Fruit fly (Drosophila melanogaster): ENCODE results near the gene CG14259.

The CG14259 gene

DNA sequence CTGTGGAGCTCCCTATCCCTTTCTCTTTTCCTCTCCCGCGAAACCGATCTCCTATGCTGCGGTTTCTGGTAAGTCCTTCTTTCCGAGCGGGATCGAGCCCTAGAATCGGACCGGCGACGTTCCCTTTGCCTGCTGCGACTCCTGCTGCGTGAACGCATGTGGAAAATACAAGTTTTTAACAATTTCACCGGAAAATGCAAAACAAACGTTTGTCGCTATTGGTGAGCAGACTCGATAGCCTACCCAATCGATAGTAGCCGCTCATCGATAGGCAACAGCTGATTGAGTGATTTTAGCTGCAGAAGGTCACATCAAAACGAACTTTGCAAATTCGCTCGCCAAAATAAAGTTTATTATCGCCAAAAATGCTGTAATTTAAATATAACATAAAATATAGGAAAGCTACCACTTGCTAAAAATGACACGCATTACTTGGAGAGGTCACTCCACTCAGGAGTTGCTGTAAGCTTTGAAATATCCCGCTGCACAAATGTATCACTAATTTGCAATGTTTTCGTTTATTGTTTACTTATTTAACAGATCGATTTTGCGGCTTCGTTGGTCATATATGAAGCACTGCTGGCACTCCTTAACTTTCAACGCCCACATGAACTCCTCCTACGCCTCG is 22.2 kb downstream of the CG14259 start, which contains the start of the genes CG6066 and CG5880 (continued):
- no peak for TF ChIP-seq dimm (GFP tag; IDR thresholded peaks at IDR 0.05)
- TF ChIP-seq Ets97D (GFP tag; optimal IDR thresholded peaks at IDR 0.05) = no peak
- TF ChIP-seq Sry-δ (GFP tag; optimal IDR thresholded peaks at IDR 0.05) = peak; percentile 84
- no peak for TF ChIP-seq CG4854 (GFP tag; optimal IDR thresholded peaks at IDR 0.05)
- peak; percentile 73; the same call in 2 of the 3 replicates for TF ChIP-seq zen2 (GFP tag; IDR thresholded peaks at IDR 0.05; ENCODE audit: partially characterized antibody)
- no peak for TF ChIP-seq lilli (GFP tag; optimal IDR thresholded peaks at IDR 0.05)
- no peak for TF ChIP-seq Gsc (GFP tag; IDR thresholded peaks at IDR 0.05)
- TF ChIP-seq CG11085 (GFP tag; IDR thresholded peaks at IDR 0.05) = no peak
- no peak for TF ChIP-seq dm (GFP tag; optimal IDR thresholded peaks at IDR 0.05)
- peak; percentile 70 for TF ChIP-seq inv (GFP tag; IDR thresholded peaks at IDR 0.05; ENCODE audit: partially characterized antibody)
- peak; percentile 61; the same call in 1 of the 3 replicates for TF ChIP-seq mld (GFP tag; IDR thresholded peaks at IDR 0.05; ENCODE audit: partially characterized antibody)
- TF ChIP-seq ato (GFP tag; IDR thresholded peaks at IDR 0.05; ENCODE audit: partially characterized antibody) = peak; percentile 83
- TF ChIP-seq CG16813 (GFP tag; IDR thresholded peaks at IDR 0.05; ENCODE audit: partially characterized antibody) = peak; percentile 82
- peak; percentile 66 for TF ChIP-seq pzg (GFP tag; optimal IDR thresholded peaks at IDR 0.05)
- no peak for TF ChIP-seq slou (GFP tag; optimal IDR thresholded peaks at IDR 0.05)
- peak; percentile 63; the same call in 1 of the 2 replicates for TF ChIP-seq CG2129 (GFP tag; IDR thresholded peaks at IDR 0.05; ENCODE audit: partially characterized antibody)
- TF ChIP-seq CG13287 (GFP tag; IDR thresholded peaks at IDR 0.05; ENCODE audit: partially characterized antibody) = peak; percentile 91
- TF ChIP-seq Myb (GFP tag; optimal IDR thresholded peaks at IDR 0.05) = peak; percentile 29
- peak; percentile 85 for TF ChIP-seq Bgb (GFP tag; IDR thresholded peaks at IDR 0.05; ENCODE audit: partially characterized antibody)
- TF ChIP-seq sna (GFP tag; IDR thresholded peaks at IDR 0.05; ENCODE audit: partially characterized antibody) = peak; percentile 76
- TF ChIP-seq CG16779 (GFP tag; IDR thresholded peaks at IDR 0.05) = 0 out of 2 replicates have a peak, but pooled peaks have one; percentile 2
- peak; percentile 84; the same call in 1 of the 3 replicates for TF ChIP-seq CG34422 (GFP tag; IDR thresholded peaks at IDR 0.05)
- peak; percentile 78 for TF ChIP-seq knrl (GFP tag; IDR thresholded peaks at IDR 0.05; ENCODE audit: partially characterized antibody)
- no peak for TF ChIP-seq luna (GFP tag; optimal IDR thresholded peaks at IDR 0.05)
- no peak for TF ChIP-seq CG1233 (GFP tag; optimal IDR thresholded peaks at IDR 0.05)
- no peak for TF ChIP-seq CG10654 (GFP tag; optimal IDR thresholded peaks at IDR 0.05)
- no peak for TF ChIP-seq ap (GFP tag; IDR thresholded peaks at IDR 0.05)
- no peak for TF ChIP-seq zf30C (GFP tag; optimal IDR thresholded peaks at IDR 0.05)
- no peak for TF ChIP-seq bowl (GFP tag; IDR thresholded peaks at IDR 0.05)
- TF ChIP-seq CG2116 (GFP tag; optimal IDR thresholded peaks at IDR 0.05) = peak; percentile 41
- TF ChIP-seq Hr78 (GFP tag; optimal IDR thresholded peaks at IDR 0.05) = peak in 1 of 2 experiments; percentile 21
- TF ChIP-seq bbx (GFP tag; IDR thresholded peaks at IDR 0.05; ENCODE audit: partially characterized antibody) = peak; percentile 90
- peak; percentile 60 for TF ChIP-seq CG1832 (GFP tag; optimal IDR thresholded peaks at IDR 0.05)
- TF ChIP-seq cato (GFP tag; optimal IDR thresholded peaks at IDR 0.05; ENCODE audit: borderline replicate concordance) = no peak
- peak; percentile 6 for TF ChIP-seq CG17829 (tag; optimal IDR thresholded peaks at IDR 0.05)
- peak; percentile 65 for TF ChIP-seq Med (GFP tag)
- TF ChIP-seq stwl (tag; optimal IDR thresholded peaks at IDR 0.05) = peak; percentile 74
- TF ChIP-seq vnd (GFP tag; IDR thresholded peaks at IDR 0.05; ENCODE audit: partially characterized antibody) = peak; percentile 68
- peak; percentile 14 for TF ChIP-seq CG14710 (tag; optimal IDR thresholded peaks at IDR 0.05)
- TF ChIP-seq Scr (GFP tag; IDR thresholded peaks at IDR 0.05; ENCODE audit: partially characterized antibody) = peak; percentile 86
- TF ChIP-seq rib (GFP tag; IDR thresholded peaks at IDR 0.05) = peak; percentile 62; the same call in 1 of the 2 replicates
- peak; percentile 76 for TF ChIP-seq Sin3A (optimal IDR thresholded peaks at IDR 0.05)
- TF ChIP-seq row (GFP tag; IDR thresholded peaks at IDR 0.05) = 0 out of 3 replicates have a peak, but pooled peaks have one; percentile 7
- peak; percentile 32 for TF ChIP-seq Dp (GFP tag; optimal IDR thresholded peaks at IDR 0.05)
- TF ChIP-seq ftz-f1 (GFP tag; optimal IDR thresholded peaks at IDR 0.05) = peak; percentile 81
- peak; percentile 58; the same call in 1 of the 2 replicates for TF ChIP-seq CG42726 (GFP tag; IDR thresholded peaks at IDR 0.05; ENCODE audit: partially characterized antibody)
- peak; percentile 89 for TF ChIP-seq CG34224 (GFP tag; IDR thresholded peaks at IDR 0.05; ENCODE audit: partially characterized antibody)
- TF ChIP-seq CG17186 (GFP tag; optimal IDR thresholded peaks at IDR 0.05) = no peak
